Worm (Caenorhabditis elegans) whole organism, L2 larva: Measurements from ENCODE around the gene cls-2.

Source experiments
- C34F6.9 ChIP-seq: fragments of 150-350 bp; optimal IDR thresholded peaks from 2 replicates; lab custom pipeline; 2014; ENCODE audit warnings: missing biosample characterization, missing genetic modification characterization
- F13H6.1 ChIP-seq: sonication (generic microtip); optimal IDR thresholded peaks from 2 replicates; lab custom pipeline; 2016; ENCODE audit warnings: missing genetic modification characterization, missing compliant biosample characterization
- R02D3.7 ChIP-seq: fragments of 150-350 bp; optimal IDR thresholded peaks from 2 replicates; lab custom pipeline; 2014; ENCODE audit warnings: missing biosample characterization, missing genetic modification characterization
- Y55F3AM.14 ChIP-seq: fragments of 200-800 bp; sonication (Bioruptor generic); optimal IDR thresholded peaks from 2 replicates; lab custom pipeline; 2018; ENCODE audit warnings: mild to moderate bottlenecking, missing genetic modification characterization, missing compliant biosample characterization
- ZK546.5 ChIP-seq: sonication (generic microtip); optimal IDR thresholded peaks from 2 replicates; lab custom pipeline; 2017; ENCODE audit warnings: missing biosample characterization, missing genetic modification characterization
- aly-2 ChIP-seq: fragments of 150-350 bp; optimal IDR thresholded peaks from 2 replicates; lab custom pipeline; 2014; ENCODE audit warnings: missing biosample characterization, missing genetic modification characterization
- ama-1 ChIP-seq: fragments of 150-350 bp; optimal IDR thresholded peaks from 2 replicates; lab custom pipeline; 2018; ENCODE audit warnings: inconsistent platforms
- blmp-1 ChIP-seq: sonication (generic microtip); optimal IDR thresholded peaks from 2 replicates; lab custom pipeline; 2017; ENCODE audit warnings: missing genetic modification characterization, mild to moderate bottlenecking, missing compliant biosample characterization, antibody characterized with exemption, moderate library complexity; ENCODE audit not compliant: insufficient read depth
- ceh-16 ChIP-seq: fragments of 150-350 bp; optimal IDR thresholded peaks from 2 replicates; lab custom pipeline; 2014; ENCODE audit warnings: missing biosample characterization, missing genetic modification characterization
- crh-2 ChIP-seq: sonication (generic microtip); optimal IDR thresholded peaks from 2 replicates; lab custom pipeline; 2017; ENCODE audit warnings: missing biosample characterization, missing genetic modification characterization
- egl-27 ChIP-seq: sonication (generic microtip); optimal IDR thresholded peaks from 3 replicates; lab custom pipeline; 2017; ENCODE audit warnings: missing biosample characterization, missing genetic modification reagents, missing genetic modification characterization
- elt-1 ChIP-seq: fragments of 150-350 bp; optimal IDR thresholded peaks from 2 replicates; lab custom pipeline; 2014; ENCODE audit warnings: missing biosample characterization, missing genetic modification characterization
- fos-1 ChIP-seq: fragments of 150-350 bp; optimal IDR thresholded peaks from 2 replicates; lab custom pipeline; 2014; ENCODE audit warnings: missing biosample characterization, missing genetic modification characterization
- gmeb-1 ChIP-seq: fragments of 150-350 bp; optimal IDR thresholded peaks from 2 replicates; lab custom pipeline; 2014; ENCODE audit warnings: missing biosample characterization, missing genetic modification characterization
- lin-11 ChIP-seq: fragments of 150-350 bp; sonication (generic microtip); optimal IDR thresholded peaks from 2 replicates; lab custom pipeline; 2014; ENCODE audit warnings: missing biosample characterization, missing genetic modification characterization, inconsistent platforms, mixed read lengths
- lin-39 ChIP-seq: fragments of 150-350 bp; optimal IDR thresholded peaks from 2 replicates; lab custom pipeline; 2014; ENCODE audit warnings: missing biosample characterization, missing genetic modification reagents, missing genetic modification characterization
- mab-5 ChIP-seq: fragments of 150-350 bp; optimal IDR thresholded peaks from 2 replicates; lab custom pipeline; 2014; ENCODE audit warnings: missing biosample characterization, missing genetic modification characterization
- mbf-1 ChIP-seq: sonication (generic microtip); optimal IDR thresholded peaks from 2 replicates; lab custom pipeline; 2017; ENCODE audit warnings: missing biosample characterization, missing genetic modification characterization
- mdl-1 ChIP-seq, 2 experiments: fragments of 150-350 bp in 1 of 2; sonication (generic microtip) in 1 of 2; optimal IDR thresholded peaks; 2 replicates each; lab custom pipeline; 2017; ENCODE audit warnings: missing biosample characterization in 2 of 2, missing genetic modification characterization in 2 of 2
- nhr-12 ChIP-seq: fragments of 150-350 bp; optimal IDR thresholded peaks from 2 replicates; lab custom pipeline; 2014; ENCODE audit warnings: missing biosample characterization, missing genetic modification characterization
- nhr-129 ChIP-seq: fragments of 150-350 bp; optimal IDR thresholded peaks from 2 replicates; lab custom pipeline; 2014; ENCODE audit warnings: missing biosample characterization, missing genetic modification characterization
- nhr-21 ChIP-seq: fragments of 150-350 bp; optimal IDR thresholded peaks from 2 replicates; lab custom pipeline; 2014; ENCODE audit warnings: missing biosample characterization, missing genetic modification characterization
- nhr-237 ChIP-seq: fragments of 150-350 bp; optimal IDR thresholded peaks from 2 replicates; lab custom pipeline; 2014; ENCODE audit warnings: missing biosample characterization, missing genetic modification characterization
- peb-1 ChIP-seq: fragments of 150-350 bp; optimal IDR thresholded peaks from 2 replicates; lab custom pipeline; 2014; ENCODE audit warnings: missing biosample characterization, missing genetic modification characterization
- sem-4 ChIP-seq: fragments of 150-350 bp; optimal IDR thresholded peaks from 2 replicates; lab custom pipeline; 2014; ENCODE audit warnings: missing biosample characterization, missing genetic modification reagents, missing genetic modification characterization
- skn-1 ChIP-seq: sonication (generic microtip); optimal IDR thresholded peaks from 2 replicates; lab custom pipeline; 2017; ENCODE audit warnings: missing biosample characterization, missing genetic modification characterization
- sma-9 ChIP-seq, 2 experiments: fragments of 150-350 bp in 1 of 2; sonication (generic microtip) in 1 of 2; optimal IDR thresholded peaks; 2 replicates each; lab custom pipeline; 2014 to 2016; ENCODE audit warnings: missing genetic modification characterization in 2 of 2, mild to moderate bottlenecking in 1 of 2, missing biosample characterization in 1 of 2, missing compliant biosample characterization in 1 of 2, missing genetic modification reagents in 1 of 2, moderate library complexity in 1 of 2
- unc-39 ChIP-seq: fragments of 150-350 bp; optimal IDR thresholded peaks from 2 replicates; lab custom pipeline; 2014; ENCODE audit warnings: missing biosample characterization, missing genetic modification characterization
- unc-55 ChIP-seq: fragments of 150-350 bp; sonication (generic microtip); optimal IDR thresholded peaks from 3 replicates; lab custom pipeline; 2014; ENCODE audit warnings: missing biosample characterization, missing genetic modification reagents, missing genetic modification characterization
- unc-62 ChIP-seq: fragments of 150-350 bp; optimal IDR thresholded peaks from 2 replicates; lab custom pipeline; 2014; ENCODE audit warnings: missing biosample characterization, missing genetic modification reagents, missing genetic modification characterization
- zag-1 ChIP-seq: fragments of 150-350 bp; optimal IDR thresholded peaks from 2 replicates; lab custom pipeline; 2014; ENCODE audit warnings: missing biosample characterization, missing genetic modification characterization
- ztf-1 ChIP-seq: fragments of 200-800 bp; sonication (Bioruptor generic); conservative IDR thresholded peaks from 2 replicates; pipeline ENCODE4 v1.3.6; 2022; ENCODE audit warnings: missing genetic modification characterization, missing compliant biosample characterization
- ztf-4 ChIP-seq: fragments of 150-350 bp; optimal IDR thresholded peaks from 2 replicates; lab custom pipeline; 2014; ENCODE audit warnings: missing biosample characterization, missing genetic modification characterization

Gene cls-2

ce11 chrIII:9069712-9070111 lies 14.9 kb downstream of the cls-2 start:
- TF ChIP-seq ztf-1 (GFP tag; lab: Robert Waterston, UW) = no peak
- no peak for TF ChIP-seq unc-62 (GFP tag; lab: Kevin White, UChicago)
- no peak for TF ChIP-seq mab-5
- TF ChIP-seq lin-39 (tag; lab: Kevin White, UChicago) = no peak
- TF ChIP-seq ZK546.5 (tag; lab: Kevin White, UChicago) = no peak
- no peak for TF ChIP-seq lin-11 (tag; lab: Kevin White, UChicago)
- TF ChIP-seq crh-2 = no peak
- no peak for TF ChIP-seq C34F6.9 (tag; lab: Kevin White, UChicago)
- TF ChIP-seq nhr-12 (tag; lab: Kevin White, UChicago) = no peak
- TF ChIP-seq F13H6.1 = no peak
- TF ChIP-seq ama-1 (lab: Kevin White, UChicago) = no peak
- no peak for TF ChIP-seq mdl-1 (tag; optimal IDR thresholded peaks at IDR 0.05; lab: Kevin White, UChicago)
- TF ChIP-seq, all 48 proteins: peak for 0

DNA sequence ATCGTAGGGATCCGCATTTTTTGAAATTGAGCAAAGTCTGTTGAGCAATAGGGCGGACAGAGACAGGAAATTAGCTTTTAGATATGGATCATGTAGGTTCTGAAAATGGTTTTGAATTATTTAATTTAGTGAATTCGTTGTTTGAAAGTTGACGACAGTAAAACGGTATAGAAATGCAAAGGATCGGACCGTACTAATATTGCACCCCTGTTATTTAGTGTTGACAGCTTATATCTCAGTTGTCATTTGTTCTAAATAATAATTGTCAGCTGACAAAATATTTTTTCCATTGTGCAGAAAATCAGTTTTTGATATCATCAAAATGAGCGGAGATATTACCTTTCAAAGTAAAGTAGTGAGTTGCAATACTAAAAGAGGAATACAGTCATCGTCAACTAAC lies 16.5 kb downstream of the cls-2 start, which contains the start of gene lin-12:
TSS of gene lin-12 (minus strand) at position 101 of the 400 bp plus-strand sequence.
- TF ChIP-seq mab-5 (no peak), lin-11 (tag; lab: Kevin White, UChicago) (no peak), nhr-12 (tag; lab: Kevin White, UChicago) (no peak), Y55F3AM.14 (GFP tag; lab: Kevin White, UChicago) (no peak), nhr-129 (tag; lab: Kevin White, UChicago) (no peak), C34F6.9 (tag; lab: Kevin White, UChicago) (no peak)

DNA sequence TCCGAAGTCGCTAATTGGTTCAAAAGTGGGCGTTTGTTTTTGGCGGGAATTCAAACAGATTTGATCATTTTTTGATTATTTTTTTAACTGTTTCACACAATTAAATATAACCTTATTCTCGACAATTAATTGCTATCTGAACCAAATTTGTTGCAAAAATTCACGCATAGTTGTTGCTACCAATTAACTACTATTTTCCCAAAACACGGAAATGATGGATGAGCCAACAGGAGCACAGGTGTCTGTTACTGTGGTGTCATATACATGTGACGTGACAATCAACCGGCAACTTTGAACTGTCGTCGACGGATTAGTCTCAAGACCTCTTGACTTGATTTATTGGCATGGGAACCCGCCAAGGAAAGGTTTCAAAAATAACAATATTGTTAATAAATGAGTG lies 17.9 kb downstream of the cls-2 start:
- TF ChIP-seq sma-9 (GFP tag; optimal IDR thresholded peaks at IDR 0.05; lab: Kevin White, UChicago) (no peak), sma-9 (tag; optimal IDR thresholded peaks at IDR 0.05; lab: Kevin White, UChicago) (no peak), mab-5 (no peak), fos-1 (no peak)

ce11 chrIII:9075539-9075938 lies 20.7 kb downstream of the cls-2 start, which contains the start of gene F02A9.7:
Gene F02A9.7 (minus strand): TSS chrIII:9075639.
- TF ChIP-seq F13H6.1 (no peak), ceh-16 (no peak), ZK546.5 (tag; lab: Kevin White, UChicago) (no peak), unc-39 (tag; lab: Kevin White, UChicago) (no peak), nhr-21 (tag; lab: Kevin White, UChicago) (no peak), unc-62 (GFP tag; lab: Kevin White, UChicago) (no peak), ztf-4 (tag; lab: Kevin White, UChicago) (no peak), nhr-237 (tag; lab: Kevin White, UChicago) (no peak), nhr-12 (tag; lab: Kevin White, UChicago) (no peak), peb-1 (tag; lab: Kevin White, UChicago) (no peak), mbf-1 (no peak), unc-55 (GFP tag; lab: Kevin White, UChicago) (no peak), gmeb-1 (tag; lab: Kevin White, UChicago) (no peak), ama-1 (lab: Kevin White, UChicago) (no peak), C34F6.9 (tag; lab: Kevin White, UChicago) (no peak), elt-1 (no peak), aly-2 (tag; lab: Kevin White, UChicago) (no peak), zag-1 (tag; lab: Kevin White, UChicago) (no peak), R02D3.7 (tag; lab: Kevin White, UChicago) (no peak), sem-4 (tag; lab: Kevin White, UChicago) (no peak)
- TF ChIP-seq, all 48 proteins: peak for 0

DNA sequence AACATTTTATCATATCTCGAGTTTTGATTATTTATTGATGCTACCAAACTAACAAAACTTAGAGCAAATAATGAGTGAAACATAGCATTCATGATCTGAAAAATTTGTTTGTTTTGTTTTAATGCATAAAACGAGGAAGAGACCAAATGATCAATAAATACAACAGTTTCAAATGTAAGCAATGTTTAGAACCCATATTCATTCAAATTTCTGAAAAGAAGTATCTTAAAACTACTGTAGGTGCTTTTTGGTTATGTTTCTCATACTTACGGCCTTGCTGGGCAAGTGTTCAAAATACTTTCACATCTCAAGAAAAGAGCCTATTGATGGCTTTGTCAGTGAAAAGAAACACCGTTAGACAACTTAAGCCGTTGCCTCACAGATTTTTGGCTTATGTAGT lies 22.9 kb downstream of the cls-2 start, which contains the start of gene F02A9.1:
TSS of gene F02A9.1 (minus strand) at position 101 of the 400 bp plus-strand sequence.
- TF ChIP-seq egl-27 = no peak
- TF ChIP-seq nhr-21 (tag; lab: Kevin White, UChicago) = no peak
- no peak for TF ChIP-seq blmp-1 (tag; lab: Kevin White, UChicago)
- no peak for TF ChIP-seq F13H6.1
- no peak for TF ChIP-seq skn-1 (tag; lab: Kevin White, UChicago)
- TF ChIP-seq mab-5 = no peak
